Fruit fly (Drosophila melanogaster) whole organism, embryonic: ENCODE data around the gene Fur2.

ENCODE experiments used
- B-H1 ChIP-seq: fragments of 200-800 bp; sonication (Bioruptor generic); IDR thresholded peaks from 3 replicates; pipeline ENCODE4 v1.3.6; 2022; ENCODE audit warnings: missing biosample characterization, missing genetic modification characterization
- Bdp1 ChIP-seq: fragments of 200-800 bp; sonication (Bioruptor generic); optimal IDR thresholded peaks from 3 replicates; lab custom pipeline; 2016; ENCODE audit warnings: missing biosample characterization, missing genetic modification characterization
- CG10147 ChIP-seq: fragments of 200-800 bp; sonication (Bioruptor generic); optimal IDR thresholded peaks from 2 replicates; lab custom pipeline; 2019; ENCODE audit warnings: missing biosample characterization, mild to moderate bottlenecking, missing genetic modification characterization, moderate library complexity
- CG10462 ChIP-seq: fragments of 200-800 bp; sonication (Bioruptor generic); optimal IDR thresholded peaks from 2 replicates; lab custom pipeline; 2016; ENCODE audit warnings: missing biosample characterization, missing genetic modification characterization
- CG11093 ChIP-seq: fragments of 200-800 bp; sonication (Bioruptor generic); IDR thresholded peaks from 3 replicates; pipeline ENCODE4 v1.3.6; 2022; ENCODE audit warnings: missing biosample characterization, missing genetic modification characterization
- CG11398 ChIP-seq: fragments of 200-800 bp; sonication (Bioruptor generic); optimal IDR thresholded peaks from 2 replicates; lab custom pipeline; 2016; ENCODE audit warnings: missing biosample characterization, missing genetic modification characterization
- CG12391 ChIP-seq: fragments of 200-800 bp; sonication (Bioruptor generic); optimal IDR thresholded peaks from 3 replicates; lab custom pipeline; 2018; ENCODE audit warnings: missing biosample characterization, mild to moderate bottlenecking, missing genetic modification characterization, moderate library complexity
- CG13287 ChIP-seq: fragments of 200-800 bp; sonication (Bioruptor generic); IDR thresholded peaks from 2 replicates; pipeline ENCODE4 v1.3.6; 2022; ENCODE audit warnings: missing biosample characterization, missing genetic modification characterization; ENCODE audit not compliant: partially characterized antibody
- CG13296 ChIP-seq: fragments of 200-800 bp; sonication (Bioruptor generic); optimal IDR thresholded peaks from 3 replicates; lab custom pipeline; 2018; ENCODE audit warnings: missing biosample characterization, mild to moderate bottlenecking, missing genetic modification characterization
- CG15011 ChIP-seq: fragments of 200-800 bp; sonication (Bioruptor generic); optimal IDR thresholded peaks from 3 replicates; lab custom pipeline; 2018; ENCODE audit warnings: missing biosample characterization, mild to moderate bottlenecking, missing genetic modification characterization
- CG16813 ChIP-seq: fragments of 200-800 bp; sonication (Bioruptor generic); IDR thresholded peaks from 3 replicates; pipeline ENCODE4 v1.3.6; 2022; ENCODE audit warnings: missing biosample characterization, missing genetic modification characterization; ENCODE audit not compliant: partially characterized antibody
- CG18011 ChIP-seq: fragments of 200-800 bp; sonication (Bioruptor generic); optimal IDR thresholded peaks from 2 replicates; lab custom pipeline; 2017; ENCODE audit warnings: missing biosample characterization, missing genetic modification characterization, mild to moderate bottlenecking, moderate library complexity, missing genotype
- CG34224 ChIP-seq: fragments of 200-800 bp; sonication (Bioruptor generic); IDR thresholded peaks from 3 replicates; pipeline ENCODE4 v1.3.6; 2022; ENCODE audit warnings: missing biosample characterization, missing genetic modification characterization; ENCODE audit not compliant: partially characterized antibody
- CG5245 ChIP-seq: fragments of 200-800 bp; sonication (Bioruptor generic); optimal IDR thresholded peaks from 3 replicates; lab custom pipeline; 2016; ENCODE audit warnings: missing biosample characterization, missing genetic modification characterization
- CG6854 ChIP-seq: fragments of 200-800 bp; sonication (Bioruptor generic); optimal IDR thresholded peaks from 3 replicates; lab custom pipeline; 2017; ENCODE audit warnings: missing biosample characterization, mild to moderate bottlenecking, missing genetic modification characterization
- CG8765 ChIP-seq: fragments of 200-800 bp; sonication (Bioruptor generic); IDR thresholded peaks from 2 replicates; pipeline ENCODE4 v1.3.6; 2022; ENCODE audit warnings: missing biosample characterization, missing genetic modification characterization
- CG8944 ChIP-seq: fragments of 200-800 bp; sonication (Bioruptor generic); optimal IDR thresholded peaks from 3 replicates; lab custom pipeline; 2016; ENCODE audit warnings: missing biosample characterization, missing genetic modification characterization
- CkIIα-i1 ChIP-seq: fragments of 200-800 bp; sonication (Bioruptor generic); IDR thresholded peaks from 2 replicates; pipeline ENCODE4 v1.3.6; 2022; ENCODE audit warnings: missing biosample characterization, missing genetic modification characterization
- D19B ChIP-seq: fragments of 200-800 bp; sonication (Bioruptor generic); optimal IDR thresholded peaks from 2 replicates; lab custom pipeline; 2017; ENCODE audit warnings: missing biosample characterization, mild to moderate bottlenecking, missing genetic modification characterization
- Dref ChIP-seq: fragments of 200-800 bp; sonication (Bioruptor generic); IDR thresholded peaks from 2 replicates; pipeline ENCODE4 v1.3.6; 2022; ENCODE audit warnings: missing biosample characterization, missing genetic modification characterization
- Fer3 ChIP-seq: fragments of 200-800 bp; sonication (Bioruptor generic); optimal IDR thresholded peaks from 2 replicates; lab custom pipeline; 2018; ENCODE audit warnings: missing biosample characterization, mild to moderate bottlenecking, missing genetic modification characterization, moderate library complexity
- Hmx ChIP-seq: fragments of 200-800 bp; sonication (Bioruptor generic); optimal IDR thresholded peaks from 2 replicates; lab custom pipeline; 2016; ENCODE audit warnings: missing biosample characterization, missing genetic modification characterization
- Hr3 ChIP-seq: fragments of 200-800 bp; sonication (Bioruptor generic); optimal IDR thresholded peaks from 3 replicates; lab custom pipeline; 2016; ENCODE audit warnings: missing biosample characterization, missing genetic modification characterization
- Lim3 ChIP-seq: fragments of 200-800 bp; sonication (Bioruptor generic); IDR thresholded peaks from 2 replicates; pipeline ENCODE4 v1.3.6; 2022; ENCODE audit warnings: missing biosample characterization, missing genetic modification characterization
- MTF-1 ChIP-seq: fragments of 200-800 bp; sonication (Bioruptor generic); optimal IDR thresholded peaks from 2 replicates; lab custom pipeline; 2018; ENCODE audit warnings: missing biosample characterization, mild to moderate bottlenecking, missing genetic modification characterization, borderline replicate concordance
- Neu2 ChIP-seq: fragments of 200-800 bp; sonication (Bioruptor generic); optimal IDR thresholded peaks from 3 replicates; lab custom pipeline; 2016; ENCODE audit warnings: missing biosample characterization, missing genetic modification characterization, borderline replicate concordance
- NfI ChIP-seq: fragments of 200-800 bp; sonication (Bioruptor generic); optimal IDR thresholded peaks from 3 replicates; lab custom pipeline; 2018; ENCODE audit warnings: missing biosample characterization, mild to moderate bottlenecking, missing genetic modification characterization, moderate library complexity
- Oli ChIP-seq: fragments of 200-800 bp; sonication (Bioruptor generic); optimal IDR thresholded peaks from 2 replicates; lab custom pipeline; 2018; ENCODE audit warnings: missing biosample characterization, mild to moderate bottlenecking, missing genetic modification characterization, moderate library complexity
- abd-A ChIP-seq: fragments of 200-800 bp; sonication (Bioruptor generic); optimal IDR thresholded peaks from 3 replicates; lab custom pipeline; 2019; ENCODE audit warnings: missing biosample characterization, mild to moderate bottlenecking, missing genetic modification characterization, moderate library complexity
- ac ChIP-seq: fragments of 200-800 bp; sonication (Bioruptor generic); optimal IDR thresholded peaks from 3 replicates; lab custom pipeline; 2017; ENCODE audit warnings: missing biosample characterization, mild to moderate bottlenecking, missing genetic modification characterization
- fd3F ChIP-seq: fragments of 200-800 bp; sonication (Bioruptor generic); optimal IDR thresholded peaks from 2 replicates; lab custom pipeline; 2018; ENCODE audit warnings: missing biosample characterization, mild to moderate bottlenecking, missing genetic modification characterization, moderate library complexity
- fd96Cb ChIP-seq: fragments of 200-800 bp; sonication (Bioruptor generic); optimal IDR thresholded peaks from 2 replicates; lab custom pipeline; 2018; ENCODE audit warnings: missing biosample characterization, mild to moderate bottlenecking, missing genetic modification characterization, moderate library complexity
- fu2 ChIP-seq: fragments of 200-800 bp; sonication (Bioruptor generic); optimal IDR thresholded peaks from 2 replicates; lab custom pipeline; 2016; ENCODE audit warnings: missing biosample characterization, missing genetic modification characterization
- gcm ChIP-seq: fragments of 200-800 bp; sonication (Bioruptor generic); optimal IDR thresholded peaks from 2 replicates; lab custom pipeline; 2019; ENCODE audit warnings: missing biosample characterization, mild to moderate bottlenecking, missing genetic modification characterization, moderate library complexity
- gsb-n ChIP-seq: fragments of 200-800 bp; sonication (Bioruptor generic); optimal IDR thresholded peaks from 3 replicates; lab custom pipeline; 2018; ENCODE audit warnings: missing biosample characterization, mild to moderate bottlenecking, missing genetic modification characterization
- ham ChIP-seq: fragments of 200-800 bp; sonication (Bioruptor generic); IDR thresholded peaks from 2 replicates; pipeline ENCODE4 v1.3.6; 2022; ENCODE audit warnings: missing biosample characterization, missing genetic modification characterization
- hb ChIP-seq: fragments of 200-800 bp; sonication (Bioruptor generic); IDR thresholded peaks from 3 replicates; pipeline ENCODE4 v1.3.6; 2022; ENCODE audit warnings: missing biosample characterization, missing genetic modification characterization; ENCODE audit not compliant: partially characterized antibody
- kni ChIP-seq: fragments of 200-800 bp; sonication (Bioruptor generic); optimal IDR thresholded peaks from 3 replicates; lab custom pipeline; 2017; ENCODE audit warnings: mild to moderate bottlenecking, missing biosample characterization, missing genetic modification reagents, missing genetic modification characterization
- lov ChIP-seq, 2 experiments: fragments of 200-800 bp in 1 of 2; fragments of >200 bp in 1 of 2; sonication (Bioruptor generic) in 1 of 2; IDR thresholded peaks in 1 of 2; optimal IDR thresholded peaks in 1 of 2; 2 replicates in 1 of 2; 3 replicates in 1 of 2; pipeline versions ENCODE4 v1.3.6 to Lab custom; 2017 to 2022; ENCODE audit warnings: missing biosample characterization in 1 of 2, missing genetic modification characterization in 1 of 2
- oc ChIP-seq: fragments of 200-800 bp; sonication (Bioruptor generic); optimal IDR thresholded peaks from 2 replicates; lab custom pipeline; 2018; ENCODE audit warnings: missing biosample characterization, mild to moderate bottlenecking, missing genetic modification characterization, moderate library complexity
- org-1 ChIP-seq: fragments of 200-800 bp; sonication (Bioruptor generic); optimal IDR thresholded peaks from 2 replicates; lab custom pipeline; 2017; ENCODE audit warnings: missing biosample characterization, missing genetic modification characterization
- otp ChIP-seq: fragments of 200-800 bp; sonication (Bioruptor generic); IDR thresholded peaks from 3 replicates; pipeline ENCODE4, ENCODE4 v1.3.6; 2022; ENCODE audit warnings: missing biosample characterization, missing genetic modification characterization
- pita ChIP-seq: fragments of 200-800 bp; sonication (Bioruptor generic); optimal IDR thresholded peaks from 2 replicates; lab custom pipeline; 2017; ENCODE audit warnings: missing biosample characterization, mild to moderate bottlenecking, missing genetic modification characterization
- sisA ChIP-seq: fragments of 200-800 bp; sonication (Bioruptor generic); IDR thresholded peaks from 2 replicates; pipeline ENCODE4 v1.3.6; 2022; ENCODE audit warnings: missing biosample characterization, missing genetic modification characterization
- ssp ChIP-seq: fragments of 200-800 bp; sonication (Bioruptor generic); IDR thresholded peaks from 2 replicates; pipeline ENCODE4 v1.3.6; 2022; ENCODE audit warnings: missing biosample characterization, missing genetic modification characterization
- tll ChIP-seq, 2 experiments: fragments of 200-800 bp in 1 of 2; fragments of >200 bp in 1 of 2; sonication (Bioruptor generic) in 1 of 2; optimal IDR thresholded peaks; 2 replicates each; lab custom pipeline; 2017 to 2019; ENCODE audit warnings: missing biosample characterization in 2 of 2, missing genetic modification characterization in 2 of 2, mild to moderate bottlenecking in 1 of 2, moderate library complexity in 1 of 2
- unpg ChIP-seq: fragments of 200-800 bp; sonication (Bioruptor generic); optimal IDR thresholded peaks from 3 replicates; lab custom pipeline; 2018; ENCODE audit warnings: missing biosample characterization, mild to moderate bottlenecking, missing genetic modification characterization, moderate library complexity
- wek ChIP-seq: fragments of 200-800 bp; sonication (Bioruptor generic); optimal IDR thresholded peaks from 3 replicates; lab custom pipeline; 2018; ENCODE audit warnings: missing biosample characterization, mild to moderate bottlenecking, missing genetic modification characterization, moderate library complexity

Gene Fur2

DNA sequence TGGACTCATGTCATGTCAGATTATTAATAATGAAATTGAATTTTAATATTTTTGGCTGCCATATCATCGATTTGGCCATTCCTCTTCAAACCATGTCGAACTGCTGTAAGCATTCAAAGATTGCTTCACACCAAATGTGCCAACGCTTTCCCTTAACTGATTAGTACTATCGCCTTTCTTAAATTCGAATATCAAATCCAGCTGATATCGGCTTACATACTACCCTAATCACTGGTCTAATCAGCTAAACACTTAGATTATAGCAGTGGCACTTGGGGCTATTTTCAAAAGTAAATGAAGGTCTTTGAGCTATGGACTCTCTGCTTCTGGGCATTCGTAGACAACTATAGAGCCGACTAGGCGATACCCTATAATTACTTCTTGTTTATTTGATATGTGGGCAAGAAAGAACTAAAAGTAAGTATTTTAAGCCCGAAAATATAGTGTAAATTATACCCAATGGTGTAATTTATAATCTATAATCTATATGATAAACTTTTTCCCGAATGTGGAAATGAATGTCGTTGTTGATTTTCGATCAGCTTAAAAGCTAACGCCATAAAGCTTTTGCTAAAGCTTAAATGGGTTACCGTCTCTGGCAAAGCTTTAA is 31.0 kb downstream of the Fur2 start (continued):
- TF ChIP-seq abd-A (tag; lab: Kevin White, UChicago), result no peak
- TF ChIP-seq ssp (GFP tag; lab: Robert Waterston, UW), result peak; percentile 53; the same call in 1 of the 2 replicates
- peak; percentile 12 for TF ChIP-seq fu2 (GFP tag; lab: Kevin White, UChicago)
- no peak for TF ChIP-seq Lim3 (GFP tag; lab: Robert Waterston, UW)
- TF ChIP-seq CG18011 (GFP tag; lab: Kevin White, UChicago), result peak; percentile 5
- peak; percentile 26 for TF ChIP-seq CG8944 (GFP tag; lab: Kevin White, UChicago)
- no peak; the same call in 1 of the 2 replicates for TF ChIP-seq CG13287 (GFP tag; lab: Robert Waterston, UW)
- peak; percentile 67; the same call in 2 of the 3 replicates for TF ChIP-seq otp (GFP tag; lab: Robert Waterston, UW)
- no peak for TF ChIP-seq ac (GFP tag; lab: Kevin White, UChicago)
- no peak for TF ChIP-seq gcm (GFP tag; lab: Kevin White, UChicago)
- peak; percentile 85 for TF ChIP-seq Oli
- TF ChIP-seq MTF-1 (GFP tag; lab: Kevin White, UChicago), result peak; percentile 47
- TF ChIP-seq lov (optimal IDR thresholded peaks at IDR 0.05; lab: Kevin White, UChicago), result no peak
- no peak for TF ChIP-seq lov (GFP tag; IDR thresholded peaks at IDR 0.05; lab: Robert Waterston, UW)
- 0 out of 3 replicates have a peak, but pooled peaks have one; percentile 22 for TF ChIP-seq CG11093
- peak; percentile 84 for TF ChIP-seq Fer3 (tag; lab: Kevin White, UChicago)
- TF ChIP-seq CG12391 (tag; lab: Kevin White, UChicago), result peak; percentile 84
- peak; percentile 68 for TF ChIP-seq fd96Cb (tag; lab: Kevin White, UChicago)
- TF ChIP-seq ham (GFP tag; lab: Robert Waterston, UW), result no peak
- TF ChIP-seq sisA (GFP tag; lab: Robert Waterston, UW), result peak; percentile 58
- peak; percentile 71 for TF ChIP-seq NfI (GFP tag; lab: Kevin White, UChicago)
- TF ChIP-seq CG15011 (GFP tag; lab: Kevin White, UChicago), result peak; percentile 68
- peak; percentile 43 for TF ChIP-seq CG10462 (GFP tag; lab: Kevin White, UChicago)
- peak; percentile 39 for TF ChIP-seq gsb-n (tag; lab: Kevin White, UChicago)
- no peak for TF ChIP-seq wek (GFP tag; lab: Kevin White, UChicago)
- peak; percentile 69 for TF ChIP-seq Hr3 (GFP tag; lab: Kevin White, UChicago)
- no peak for TF ChIP-seq CG10147 (GFP tag; lab: Kevin White, UChicago)
- no peak for TF ChIP-seq Hmx (GFP tag; lab: Kevin White, UChicago)
- TF ChIP-seq CkIIα-i1 (GFP tag; lab: Robert Waterston, UW), result no peak
- TF ChIP-seq CG5245 (GFP tag; lab: Kevin White, UChicago), result peak; percentile 49
- TF ChIP-seq CG16813 (GFP tag; lab: Robert Waterston, UW), result no peak
- TF ChIP-seq CG11398, result peak; percentile 15
- TF ChIP-seq CG34224 (GFP tag; lab: Robert Waterston, UW), result no peak
- no peak for TF ChIP-seq Neu2 (GFP tag; lab: Kevin White, UChicago)
- no peak for TF ChIP-seq tll (GFP tag; optimal IDR thresholded peaks at IDR 0.05; lab: Kevin White, UChicago)
- no peak for TF ChIP-seq kni (GFP tag; lab: Kevin White, UChicago)
- TF ChIP-seq Dref (GFP tag; lab: Robert Waterston, UW), result no peak
- TF ChIP-seq Bdp1 (GFP tag; lab: Kevin White, UChicago), result peak; percentile 18
- TF ChIP-seq oc (tag; lab: Kevin White, UChicago), result peak; percentile 74
- TF ChIP-seq org-1 (GFP tag; lab: Kevin White, UChicago), result peak; percentile 67
- TF ChIP-seq CG8765 (GFP tag; lab: Robert Waterston, UW), result no peak
- TF ChIP-seq D19B (GFP tag; lab: Kevin White, UChicago), result peak; percentile 98
- TF ChIP-seq CG6854 (GFP tag; lab: Kevin White, UChicago), result peak; percentile 81
- TF ChIP-seq B-H1 (GFP tag; lab: Robert Waterston, UW), result peak; percentile 64; the same call in 2 of the 3 replicates
- TF ChIP-seq CG13296 (GFP tag; lab: Kevin White, UChicago), result peak; percentile 71
- TF ChIP-seq unpg, result peak; percentile 89
- TF ChIP-seq fd3F, result peak; percentile 77
- no peak for TF ChIP-seq pita
- TF ChIP-seq hb, result no peak
